Fruit fly (Drosophila melanogaster): ENCODE data around the gene inaF-D.

DNA sequence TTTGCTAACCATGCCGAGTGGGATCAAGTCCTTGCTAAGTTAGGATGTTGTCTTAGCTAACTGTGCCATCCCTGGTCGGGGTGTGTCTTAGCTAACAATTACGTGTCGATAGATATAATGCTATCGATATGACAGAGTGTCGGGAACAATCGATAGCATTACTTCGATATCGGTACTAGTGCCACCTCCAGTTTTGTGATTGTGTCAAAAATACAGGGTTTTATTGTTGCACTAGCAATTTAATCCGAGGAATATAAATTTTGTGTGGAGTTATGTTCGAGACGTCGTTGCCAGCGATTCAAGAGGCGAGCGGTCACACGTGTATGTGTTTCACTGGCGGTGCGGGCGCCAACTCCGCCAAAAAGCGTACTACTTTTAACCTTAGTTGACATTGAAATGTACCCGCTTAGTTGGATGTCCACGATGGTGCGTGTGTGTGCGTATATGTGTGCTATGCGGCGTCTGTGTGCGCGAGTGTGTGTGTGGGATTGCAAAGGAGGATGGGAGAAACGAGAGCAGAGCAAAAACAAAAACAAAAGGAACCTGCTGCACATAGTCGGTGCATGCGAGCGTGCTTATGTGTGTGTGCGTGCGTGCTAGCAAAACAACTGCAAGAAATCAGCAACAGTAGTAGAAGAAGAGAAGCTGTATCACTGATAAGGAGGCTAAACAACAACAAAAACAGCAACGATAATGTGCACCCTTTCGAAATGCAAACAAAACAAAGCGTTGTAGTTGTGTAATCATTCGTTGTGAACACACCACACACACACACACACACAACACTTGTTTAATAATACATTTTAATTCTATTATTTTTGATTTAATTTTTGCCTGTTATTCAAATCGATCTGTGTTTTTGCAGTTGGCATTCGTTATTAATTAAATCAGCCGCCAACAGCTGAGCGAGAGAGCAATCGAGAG lies 33.7 kb downstream of the inaF-D start, which contains the start of gene PhKgamma:
- TF ChIP-seq CG8478 (optimal IDR thresholded peaks at IDR 0.05), result no peak
- TF ChIP-seq CTCF (optimal IDR thresholded peaks at IDR 0.05), result peak; percentile 64 to 78
